Worm (Caenorhabditis elegans): ENCODE results near the gene ctl-1.

ctl-1 gene

DNA sequence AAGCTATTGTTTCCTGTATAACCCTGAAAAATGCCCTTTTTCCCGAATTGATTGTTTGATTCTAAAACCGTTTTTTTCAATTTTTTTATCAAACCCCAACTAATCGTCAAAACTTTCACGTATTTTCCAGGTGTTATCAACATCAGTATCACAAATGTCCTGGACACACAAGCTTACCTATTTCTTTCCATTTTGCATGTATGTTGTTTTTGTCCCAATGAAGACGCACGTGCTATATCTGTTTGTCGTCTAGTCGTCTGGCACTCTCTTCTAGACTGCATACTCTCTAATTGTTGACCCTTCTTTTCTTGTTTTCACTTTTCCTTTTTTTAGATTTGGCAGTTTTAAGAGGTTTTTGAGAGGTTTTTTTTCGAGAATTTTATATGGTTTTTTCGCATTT is 9.7 kb downstream of the ctl-1 start (continued):
- TF ChIP-seq ceh-16 (tag; optimal IDR thresholded peaks at IDR 0.05) (no peak), nhr-23 (tag; optimal IDR thresholded peaks at IDR 0.05) (no peak), lin-11 (tag; optimal IDR thresholded peaks at IDR 0.05) (no peak), unc-39 (tag; optimal IDR thresholded peaks at IDR 0.05) (no peak), sma-3 (GFP tag; optimal IDR thresholded peaks at IDR 0.05) (peak; percentile 66), skn-1 (tag; optimal IDR thresholded peaks at IDR 0.05) (no peak), sma-9 (GFP tag; optimal IDR thresholded peaks at IDR 0.05) (peak; percentile 83), sma-9 (tag; optimal IDR thresholded peaks at IDR 0.05) (no peak), F13H6.1 (tag; optimal IDR thresholded peaks at IDR 0.05) (peak; percentile 66), R02D3.7 (tag; optimal IDR thresholded peaks at IDR 0.05) (no peak), fos-1 (tag; optimal IDR thresholded peaks at IDR 0.05) (peak; percentile 26), ztf-1 (GFP tag; conservative IDR thresholded peaks at IDR 0.05) (no peak), nhr-25 (tag; optimal IDR thresholded peaks at IDR 0.05) (peak; percentile 72), mab-5 (tag; optimal IDR thresholded peaks at IDR 0.05) (no peak), nhr-11 (tag; optimal IDR thresholded peaks at IDR 0.05) (no peak), ztf-4 (tag; optimal IDR thresholded peaks at IDR 0.05) (no peak), elt-3 (tag; optimal IDR thresholded peaks at IDR 0.05) (no peak), nhr-21 (tag; optimal IDR thresholded peaks at IDR 0.05) (peak; percentile 53), lsy-2 (tag; optimal IDR thresholded peaks at IDR 0.05) (peak in 1 of 2 experiments; percentile 71), nhr-10 (tag; optimal IDR thresholded peaks at IDR 0.05) (no peak), unc-62 (GFP tag; optimal IDR thresholded peaks at IDR 0.05) (no peak), sem-4 (tag; optimal IDR thresholded peaks at IDR 0.05) (no peak), elt-1 (tag; optimal IDR thresholded peaks at IDR 0.05) (no peak), ztf-11 (tag; optimal IDR thresholded peaks at IDR 0.05) (no peak)

DNA sequence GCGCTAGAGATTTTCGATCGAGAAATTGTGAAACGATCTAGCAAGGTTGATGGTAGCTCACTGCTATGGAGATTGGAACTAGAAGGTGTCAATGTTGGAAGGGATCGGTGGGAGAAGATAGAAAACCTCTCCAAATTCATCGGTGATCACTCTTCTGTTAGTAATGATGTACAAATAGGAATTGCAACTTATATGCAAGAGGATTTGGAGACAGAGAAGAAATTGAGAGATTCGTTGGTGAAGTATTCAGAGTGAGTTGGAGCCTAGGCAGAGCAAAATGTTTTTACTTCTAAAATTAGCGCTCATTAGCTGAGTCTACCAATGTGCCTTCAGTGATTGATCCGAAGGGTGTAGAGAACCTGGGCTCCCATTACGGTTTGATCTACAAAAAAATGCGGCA is 11.7 kb downstream of the ctl-1 start:
- TF ChIP-seq unc-62 (GFP tag; optimal IDR thresholded peaks at IDR 0.05) (no peak), dmd-4 (tag; optimal IDR thresholded peaks at IDR 0.05) (no peak), Y55F3AM.14 (GFP tag; optimal IDR thresholded peaks at IDR 0.05) (no peak), R02D3.7 (tag; optimal IDR thresholded peaks at IDR 0.05) (no peak), nhr-23 (tag; optimal IDR thresholded peaks at IDR 0.05) (no peak), lsy-2 (tag; optimal IDR thresholded peaks at IDR 0.05) (no peak), egl-27 (tag; optimal IDR thresholded peaks at IDR 0.05) (no peak), ceh-82 (tag; optimal IDR thresholded peaks at IDR 0.05) (no peak), ztf-1 (GFP tag; conservative IDR thresholded peaks at IDR 0.05) (no peak)

DNA sequence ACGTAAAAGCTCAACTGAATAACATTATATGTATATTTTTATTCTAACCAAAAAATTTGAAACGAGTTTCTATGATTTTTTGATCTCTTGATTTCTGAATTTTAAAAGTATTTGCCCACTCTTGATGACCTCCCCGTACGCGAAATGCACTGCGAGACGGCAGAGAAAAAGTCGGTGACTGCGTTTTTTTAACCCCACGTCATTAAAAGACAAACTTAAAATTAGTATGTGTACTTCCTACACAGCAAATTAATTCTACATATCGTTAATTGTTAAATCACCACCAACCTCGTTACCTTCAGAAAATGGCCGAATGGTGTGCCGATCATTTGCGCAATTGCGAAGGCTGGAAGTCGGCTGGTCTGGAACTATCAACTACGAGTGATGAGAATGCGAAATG is 13.5 kb downstream of the ctl-1 start, which contains the start of gene Y54G11A.4:
TSS of gene Y54G11A.4 (plus strand) at position 301 of the 400 bp plus-strand sequence.
- peak; percentile 58 for TF ChIP-seq sma-9 (GFP tag; optimal IDR thresholded peaks at IDR 0.05)
- no peak for TF ChIP-seq sma-9 (tag; optimal IDR thresholded peaks at IDR 0.05)
- no peak for TF ChIP-seq mbf-1 (tag; optimal IDR thresholded peaks at IDR 0.05)

DNA sequence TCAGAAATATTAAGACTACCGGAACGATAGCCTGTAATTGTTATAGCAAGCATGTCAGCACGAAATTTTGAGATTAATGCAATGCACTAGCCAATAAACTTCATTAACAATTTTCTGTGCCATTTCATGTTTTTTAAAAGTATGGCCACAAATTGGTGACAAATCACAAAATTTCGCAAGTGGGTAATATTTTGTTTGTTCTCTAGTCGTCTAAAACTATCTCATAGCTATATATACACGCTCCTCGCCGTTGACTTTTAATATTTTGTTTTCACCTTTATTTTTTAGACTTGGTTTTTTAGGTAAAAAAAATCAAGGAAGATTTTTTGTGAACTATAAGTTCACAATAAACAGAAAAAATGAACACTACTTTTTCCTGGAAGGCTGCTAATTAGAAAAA is 15.2 kb downstream of the ctl-1 start:
- peak; percentile 59 for TF ChIP-seq skn-1 (tag; optimal IDR thresholded peaks at IDR 0.05)
- TF ChIP-seq C34F6.9 (tag; optimal IDR thresholded peaks at IDR 0.05), result peak; percentile 19
- peak; percentile 24 for TF ChIP-seq fos-1 (tag; optimal IDR thresholded peaks at IDR 0.05)
- TF ChIP-seq sma-3 (GFP tag; optimal IDR thresholded peaks at IDR 0.05), result no peak
- TF ChIP-seq gmeb-1 (tag; optimal IDR thresholded peaks at IDR 0.05), result peak; percentile 22
- no peak for TF ChIP-seq unc-55 (GFP tag; optimal IDR thresholded peaks at IDR 0.05)
- TF ChIP-seq sma-9 (GFP tag; optimal IDR thresholded peaks at IDR 0.05), result peak; percentile 46
- TF ChIP-seq sma-9 (tag; optimal IDR thresholded peaks at IDR 0.05), result no peak
- TF ChIP-seq mbf-1 (tag; optimal IDR thresholded peaks at IDR 0.05), result no peak
- TF ChIP-seq peb-1 (tag; optimal IDR thresholded peaks at IDR 0.05), result no peak

DNA sequence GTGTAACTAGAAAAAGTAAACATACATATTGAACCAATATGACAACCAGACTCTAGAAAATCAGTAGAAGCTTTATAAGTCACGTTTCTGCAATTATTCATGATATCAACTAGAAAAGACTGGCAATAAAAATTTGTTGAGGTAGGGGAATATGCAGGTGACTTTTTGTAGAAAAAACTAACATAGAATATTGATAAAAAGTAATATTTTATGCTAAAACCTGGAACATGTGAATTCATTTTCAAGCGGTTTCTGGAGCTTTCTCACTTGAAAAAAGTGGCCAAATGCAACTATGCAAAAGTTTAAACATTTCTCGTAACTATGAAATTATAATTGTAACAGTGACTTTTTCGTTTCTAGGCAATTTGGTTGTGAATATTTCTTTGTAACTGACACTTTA is 17.1 kb downstream of the ctl-1 start, which contains the start of gene srh-42:
TSS of gene srh-42 (minus strand) at position 101 of the 400 bp plus-strand sequence.
- no peak for TF ChIP-seq lin-13 (GFP tag; optimal IDR thresholded peaks at IDR 0.05)

DNA sequence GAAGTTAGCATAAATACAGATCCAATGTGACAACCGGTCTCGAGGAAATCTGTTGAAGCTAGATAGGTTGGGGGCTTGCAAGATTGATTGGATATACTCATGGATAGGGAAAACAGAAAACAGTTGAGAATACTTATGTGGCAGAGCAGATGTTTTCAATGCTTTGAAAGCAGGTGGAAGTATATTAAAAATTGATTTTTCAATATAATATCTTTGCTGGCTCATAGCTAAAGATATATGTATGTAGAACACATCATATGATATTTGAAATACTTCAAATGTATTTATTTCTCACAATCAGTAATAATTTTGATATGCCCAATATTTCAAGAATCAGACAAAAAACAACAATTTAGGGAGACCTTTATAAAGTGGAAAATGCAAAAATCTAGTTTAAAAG is 18.8 kb downstream of the ctl-1 start, which contains the start of gene srh-41:
TSS of gene srh-41 (minus strand) at position 101 of the 400 bp plus-strand sequence.
- no peak for TF ChIP-seq ztf-4 (tag; optimal IDR thresholded peaks at IDR 0.05)
- no peak for TF ChIP-seq ama-1 (optimal IDR thresholded peaks at IDR 0.05)
